Worm (Caenorhabditis elegans): ENCODE results near the gene srh-48.

The srh-48 gene

DNA sequence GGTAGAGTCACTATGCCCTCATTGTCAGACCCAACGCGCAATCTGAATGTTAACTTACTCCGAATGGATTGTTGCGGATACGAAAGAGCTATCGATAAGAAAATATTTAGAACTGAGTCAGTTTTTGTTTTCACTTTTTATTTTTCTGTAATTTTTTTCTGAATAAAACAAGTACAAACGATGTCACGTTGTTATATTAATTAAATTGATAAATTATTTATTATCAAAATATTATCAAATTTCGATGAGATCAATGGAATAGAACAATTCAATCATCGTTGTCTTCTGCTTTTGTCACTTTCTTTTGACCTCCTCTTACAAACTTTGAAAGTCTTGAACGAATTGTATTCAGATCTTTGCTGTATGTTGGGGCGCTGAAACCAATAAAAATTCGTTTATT is 27.1 kb downstream of the srh-48 start, which contains the start of gene mpz-6:
mpz-6 (minus strand) TSS at position 101 of the 400 bp plus-strand sequence.
- TF ChIP-seq ref-2 (tag; optimal IDR thresholded peaks at IDR 0.05), result no peak
- no peak for TF ChIP-seq Y22D7AL.16 (tag; optimal IDR thresholded peaks at IDR 0.05)
- no peak for TF ChIP-seq dve-1 (tag; optimal IDR thresholded peaks at IDR 0.05)
- TF ChIP-seq nhr-232 (tag; optimal IDR thresholded peaks at IDR 0.05), result no peak
- TF ChIP-seq elt-4 (tag; optimal IDR thresholded peaks at IDR 0.05), result no peak
- no peak for TF ChIP-seq T23F11.4 (GFP tag; optimal IDR thresholded peaks at IDR 0.05)
- TF ChIP-seq npax-4 (tag; optimal IDR thresholded peaks at IDR 0.05), result no peak
- TF ChIP-seq lin-11 (tag; optimal IDR thresholded peaks at IDR 0.05), result no peak
- no peak for TF ChIP-seq nhr-11 (tag; optimal IDR thresholded peaks at IDR 0.05)
- TF ChIP-seq fkh-6 (tag; optimal IDR thresholded peaks at IDR 0.05), result no peak
- no peak for TF ChIP-seq unc-55 (GFP tag; optimal IDR thresholded peaks at IDR 0.05)
- TF ChIP-seq eyg-1 (tag; optimal IDR thresholded peaks at IDR 0.05), result no peak
- no peak for TF ChIP-seq C08G9.2 (tag; optimal IDR thresholded peaks at IDR 0.05)
- no peak for TF ChIP-seq lim-6 (tag; optimal IDR thresholded peaks at IDR 0.05)
- no peak for TF ChIP-seq zip-5 (tag; optimal IDR thresholded peaks at IDR 0.05)
- no peak for TF ChIP-seq K02D7.2 (tag; optimal IDR thresholded peaks at IDR 0.05)
- TF ChIP-seq pax-1 (tag; optimal IDR thresholded peaks at IDR 0.05), result no peak

DNA sequence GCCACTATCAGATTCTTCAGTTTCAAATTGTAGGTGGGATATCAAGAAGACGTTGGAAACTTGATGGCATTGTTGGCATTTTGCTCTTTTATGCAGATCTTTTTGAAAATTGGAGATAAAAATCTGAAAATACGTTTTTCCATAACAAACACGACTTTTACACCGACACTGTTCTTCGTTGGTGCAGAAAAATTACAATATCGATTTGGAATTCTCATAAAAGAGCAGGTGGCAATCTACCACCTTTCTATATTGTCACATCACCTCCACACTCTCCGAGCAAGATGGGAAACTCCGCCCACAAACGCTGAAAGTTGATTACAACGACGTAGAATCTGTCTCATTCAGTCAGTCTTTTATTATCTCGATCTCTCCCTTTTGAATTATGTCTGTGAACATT is 27.6 kb downstream of the srh-48 start, which contains the start of gene arrd-2:
arrd-2 (plus strand) TSS at position 301 of the 400 bp plus-strand sequence.
- TF ChIP-seq ceh-31 (tag; optimal IDR thresholded peaks at IDR 0.05), result no peak
- no peak for TF ChIP-seq pha-2 (tag; optimal IDR thresholded peaks at IDR 0.05)
- no peak for TF ChIP-seq ttx-3 (tag; optimal IDR thresholded peaks at IDR 0.05)
- no peak for TF ChIP-seq unc-55 (GFP tag; optimal IDR thresholded peaks at IDR 0.05)
- no peak for TF ChIP-seq dmd-4 (tag; optimal IDR thresholded peaks at IDR 0.05; ENCODE audit: borderline replicate concordance)
- TF ChIP-seq sox-4 (tag; optimal IDR thresholded peaks at IDR 0.05), result no peak
- TF ChIP-seq tbx-2 (tag; optimal IDR thresholded peaks at IDR 0.05), result no peak
- TF ChIP-seq C08G9.2 (tag; optimal IDR thresholded peaks at IDR 0.05), result no peak
- no peak for TF ChIP-seq pros-1 (tag; optimal IDR thresholded peaks at IDR 0.05)
- no peak for TF ChIP-seq elt-4 (tag; optimal IDR thresholded peaks at IDR 0.05)
- TF ChIP-seq che-1 (tag; optimal IDR thresholded peaks at IDR 0.05), result no peak
- no peak for TF ChIP-seq pha-4 (tag; optimal IDR thresholded peaks at IDR 0.05)
- no peak for TF ChIP-seq mec-3 (tag; optimal IDR thresholded peaks at IDR 0.05; ENCODE audit: borderline replicate concordance)
- no peak for TF ChIP-seq gmeb-2 (tag; optimal IDR thresholded peaks at IDR 0.05)
- TF ChIP-seq fax-1 (tag; optimal IDR thresholded peaks at IDR 0.05), result no peak
- no peak for TF ChIP-seq lin-11 (tag; optimal IDR thresholded peaks at IDR 0.05)
- no peak for TF ChIP-seq fkh-6 (tag; optimal IDR thresholded peaks at IDR 0.05)
- no peak for TF ChIP-seq ceh-30 (tag; optimal IDR thresholded peaks at IDR 0.05)
- no peak for TF ChIP-seq hlh-8 (tag; optimal IDR thresholded peaks at IDR 0.05)
- TF ChIP-seq unc-3 (GFP tag; conservative IDR thresholded peaks at IDR 0.05), result no peak
- TF ChIP-seq unc-3 (tag; optimal IDR thresholded peaks at IDR 0.05), result no peak

DNA sequence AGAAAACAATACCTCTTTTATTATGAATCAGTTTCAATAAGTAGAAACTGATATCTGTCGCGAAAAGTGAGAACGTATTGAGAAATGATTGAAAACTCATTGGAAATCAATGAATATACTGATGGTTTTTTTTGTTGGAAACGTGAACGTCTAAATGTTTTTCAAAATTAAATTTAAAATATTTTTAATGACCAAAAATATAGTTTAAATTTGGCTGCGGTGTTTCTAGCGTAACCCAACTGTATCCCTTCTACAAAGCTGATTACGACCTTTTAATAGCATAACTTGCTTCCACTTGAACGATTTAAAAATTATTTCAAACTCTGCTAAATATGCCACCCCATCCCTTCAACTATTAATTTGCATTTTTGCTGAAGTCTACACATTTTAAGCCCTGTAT is 31.6 kb downstream of the srh-48 start, which contains the start of gene M176.9:
M176.9 (minus strand) TSS at position 101 of the 400 bp plus-strand sequence.
- TF ChIP-seq rnt-1 (tag; optimal IDR thresholded peaks at IDR 0.05) (no peak), pax-1 (tag; optimal IDR thresholded peaks at IDR 0.05) (no peak), hlh-15 (tag; optimal IDR thresholded peaks at IDR 0.05) (no peak), K09A11.1 (tag; optimal IDR thresholded peaks at IDR 0.05; ENCODE audit: insufficient read depth) (no peak), hlh-13 (GFP tag; optimal IDR thresholded peaks at IDR 0.05) (no peak)

DNA sequence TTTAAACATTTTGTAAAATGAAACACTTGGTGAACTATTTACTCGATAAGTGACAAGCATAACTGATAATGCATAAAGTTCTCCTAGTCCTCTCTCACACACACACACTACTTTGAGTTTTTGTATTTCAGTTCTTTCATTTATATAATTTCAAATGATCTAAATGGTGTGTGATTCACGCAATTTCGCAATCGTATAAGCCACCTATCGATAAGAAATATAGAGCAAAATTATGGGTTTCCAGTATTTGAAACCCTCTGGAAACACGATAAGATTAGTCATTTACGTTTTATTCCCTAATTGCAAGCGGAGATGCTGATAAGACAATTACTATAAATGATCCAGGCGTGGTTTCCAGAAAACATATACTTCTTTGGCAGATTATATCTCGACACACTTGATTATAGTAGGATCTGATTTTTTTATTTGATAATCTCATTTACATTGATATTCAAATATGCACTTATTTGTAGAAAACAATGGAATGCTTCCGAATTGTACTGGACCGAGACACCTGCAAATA is 32.3 kb downstream of the srh-48 start, which contains the start of gene arrd-3:
arrd-3 (plus strand) TSS at position 473 of the 523 bp plus-strand sequence.
- no peak for TF ChIP-seq elt-4 (tag; optimal IDR thresholded peaks at IDR 0.05)
- TF ChIP-seq ceh-24 (tag; optimal IDR thresholded peaks at IDR 0.05), result no peak
- no peak for TF ChIP-seq lim-6 (tag; optimal IDR thresholded peaks at IDR 0.05)
- no peak for TF ChIP-seq ceh-34 (tag; optimal IDR thresholded peaks at IDR 0.05)
- no peak for TF ChIP-seq zip-5 (tag; optimal IDR thresholded peaks at IDR 0.05)
- TF ChIP-seq ceh-6 (GFP tag; optimal IDR thresholded peaks at IDR 0.05), result no peak
- TF ChIP-seq ceh-30 (tag; optimal IDR thresholded peaks at IDR 0.05), result no peak
- no peak for TF ChIP-seq pha-4 (tag; optimal IDR thresholded peaks at IDR 0.05)
- TF ChIP-seq nhr-11 (tag; optimal IDR thresholded peaks at IDR 0.05), result no peak
- TF ChIP-seq pat-9 (tag; optimal IDR thresholded peaks at IDR 0.05), result no peak
- TF ChIP-seq ceh-48 (tag; optimal IDR thresholded peaks at IDR 0.05), result no peak
- TF ChIP-seq sox-2 (GFP tag; IDR thresholded peaks at IDR 0.05), result no peak
- TF ChIP-seq ceh-19 (GFP tag; optimal IDR thresholded peaks at IDR 0.05), result no peak
- TF ChIP-seq fkh-6 (tag; optimal IDR thresholded peaks at IDR 0.05), result no peak
- TF ChIP-seq hlh-13 (GFP tag; optimal IDR thresholded peaks at IDR 0.05), result no peak
- TF ChIP-seq ceh-9 (tag; optimal IDR thresholded peaks at IDR 0.05), result no peak
- TF ChIP-seq madf-2 (tag; optimal IDR thresholded peaks at IDR 0.05), result no peak
- TF ChIP-seq elt-2 (tag; optimal IDR thresholded peaks at IDR 0.05), result no peak
- TF ChIP-seq fkh-10 (GFP tag; optimal IDR thresholded peaks at IDR 0.05), result no peak

Data from whole organism, late embryonic.